Worm (Caenorhabditis elegans): ENCODE measurements around the gene F31F4.11.

Gene F31F4.11

DNA sequence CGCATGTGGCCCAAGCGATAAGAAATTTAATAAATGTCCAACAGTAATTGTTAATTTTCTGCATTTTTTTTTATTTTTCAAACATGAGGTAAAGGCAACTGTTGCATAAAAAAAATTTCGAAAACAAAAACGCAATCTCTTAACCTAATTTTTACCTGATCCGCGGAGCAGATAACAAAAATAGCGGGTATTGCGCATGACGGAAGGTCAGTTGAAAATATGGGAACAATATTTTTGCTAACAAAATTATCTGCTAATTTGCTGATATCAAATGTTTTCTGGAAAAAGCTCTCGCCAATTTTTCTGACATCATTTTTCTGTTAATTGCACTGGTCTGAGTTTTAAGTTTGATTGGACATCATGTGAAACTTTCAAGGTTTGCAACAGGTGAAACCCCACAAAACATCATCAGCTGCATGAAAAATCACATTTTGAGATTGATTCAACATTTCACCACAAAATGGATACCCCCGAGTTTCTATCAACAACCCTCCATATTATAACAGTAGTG is at the start of gene F31F4.11, which contains the start of gene srh-266:
F31F4.11 (minus strand) TSS at position 101 of the 511 bp plus-strand sequence.
srh-266 (plus strand) TSS at position 461 of the 511 bp plus-strand sequence.
- TF ChIP-seq sea-1 (GFP tag; conservative IDR thresholded peaks at IDR 0.05) (no peak), hmbx-1 (tag; optimal IDR thresholded peaks at IDR 0.05) (no peak), B0310.2 (tag; optimal IDR thresholded peaks at IDR 0.05) (no peak), F13C5.2 (tag; optimal IDR thresholded peaks at IDR 0.05) (no peak), scrt-1 (GFP tag; IDR thresholded peaks at IDR 0.05) (no peak), hmg-4 (GFP tag; optimal IDR thresholded peaks at IDR 0.05) (no peak), tra-4 (tag; optimal IDR thresholded peaks at IDR 0.05) (no peak), ceh-36 (tag; optimal IDR thresholded peaks at IDR 0.05) (no peak), aly-1 (tag; optimal IDR thresholded peaks at IDR 0.05) (no peak), hnd-1 (tag; optimal IDR thresholded peaks at IDR 0.05) (no peak), ets-7 (tag; optimal IDR thresholded peaks at IDR 0.05) (no peak), tbx-37 (GFP tag; conservative IDR thresholded peaks at IDR 0.05) (no peak), tbx-11 (GFP tag; IDR thresholded peaks at IDR 0.05) (no peak), ceh-13 (GFP tag; optimal IDR thresholded peaks at IDR 0.05) (no peak), ama-1 (optimal IDR thresholded peaks at IDR 0.05) (no peak), flt-1 (GFP tag; IDR thresholded peaks at IDR 0.05) (no peak)

DNA sequence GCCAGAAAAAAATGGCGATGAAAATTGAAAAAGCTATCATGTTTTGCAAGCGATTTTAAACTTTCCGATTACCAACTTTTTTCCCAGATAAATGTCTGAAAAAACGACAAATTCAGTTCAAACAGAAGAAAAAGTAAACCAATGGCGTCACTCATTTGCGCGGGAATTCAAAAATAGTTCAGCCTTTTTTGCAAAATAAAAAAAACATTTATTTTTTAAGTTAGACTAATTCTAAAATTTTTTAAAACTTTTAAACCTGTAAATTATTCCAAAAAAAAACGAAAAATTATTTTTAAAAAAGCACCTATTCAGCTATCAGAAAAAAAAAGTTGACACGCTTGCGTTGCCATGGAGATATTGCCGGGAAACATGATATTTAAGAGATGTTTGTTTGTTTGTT is 48.6 kb upstream of the F31F4.11 start, which contains the start of gene cyp-33C11:
cyp-33C11 (minus strand) TSS at position 101 of the 400 bp plus-strand sequence.
- no peak for TF ChIP-seq ets-7 (tag; optimal IDR thresholded peaks at IDR 0.05)
- TF ChIP-seq scrt-1 (GFP tag; IDR thresholded peaks at IDR 0.05): no peak
- no peak for TF ChIP-seq sea-1 (GFP tag; conservative IDR thresholded peaks at IDR 0.05)
- no peak for TF ChIP-seq tra-4 (tag; optimal IDR thresholded peaks at IDR 0.05)
- no peak for TF ChIP-seq tbx-37 (GFP tag; conservative IDR thresholded peaks at IDR 0.05)
- TF ChIP-seq F13C5.2 (tag; optimal IDR thresholded peaks at IDR 0.05): no peak
- TF ChIP-seq hmbx-1 (tag; optimal IDR thresholded peaks at IDR 0.05): no peak

DNA sequence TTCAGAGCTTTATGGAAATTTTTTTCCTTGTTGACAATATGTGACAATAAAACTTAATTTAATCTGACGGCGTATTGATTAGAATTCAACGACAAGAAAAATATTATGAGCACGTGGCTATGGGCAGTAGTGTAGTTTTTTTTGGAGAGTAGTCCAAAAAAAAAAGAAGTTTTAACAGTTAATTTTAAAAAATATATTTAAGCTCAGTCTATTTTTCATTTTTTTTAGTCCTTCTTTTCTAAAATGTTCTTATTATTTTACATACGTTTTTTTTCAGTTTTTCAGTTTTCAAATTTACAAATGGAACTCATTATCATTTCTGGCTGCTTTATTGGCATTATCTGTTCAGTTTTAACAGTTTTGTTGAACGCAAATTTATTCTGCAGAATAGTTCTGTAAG is 44.6 kb upstream of the F31F4.11 start, which contains the start of gene srbc-39:
srbc-39 (plus strand) TSS at position 301 of the 400 bp plus-strand sequence.
- TF ChIP-seq B0310.2 (tag; optimal IDR thresholded peaks at IDR 0.05) (no peak), aly-1 (tag; optimal IDR thresholded peaks at IDR 0.05) (no peak)

DNA sequence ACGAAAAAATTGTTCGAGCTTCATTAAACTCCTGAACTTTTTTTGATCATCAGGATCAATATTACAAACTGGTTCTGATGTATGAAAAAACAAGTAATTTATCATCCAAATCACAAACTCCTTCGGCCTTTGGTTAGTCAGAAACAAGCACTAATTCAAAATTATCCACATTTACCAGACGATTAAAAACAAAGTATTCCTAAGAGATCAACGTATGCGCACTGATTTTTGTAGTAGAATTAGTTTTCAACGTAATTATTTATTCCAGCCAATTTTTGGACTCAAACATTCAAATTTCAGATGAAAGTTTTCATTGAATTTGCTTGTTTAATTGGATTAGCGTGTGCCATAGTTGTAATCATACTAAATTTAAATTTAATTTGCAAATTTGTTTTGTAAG is 42.7 kb upstream of the F31F4.11 start, which contains the start of gene srbc-38:
srbc-38 (plus strand) TSS at position 301 of the 400 bp plus-strand sequence.
- TF ChIP-seq hmbx-1 (tag; optimal IDR thresholded peaks at IDR 0.05) (no peak), scrt-1 (GFP tag; IDR thresholded peaks at IDR 0.05) (no peak), tra-4 (tag; optimal IDR thresholded peaks at IDR 0.05) (no peak), ama-1 (optimal IDR thresholded peaks at IDR 0.05) (no peak), F13C5.2 (tag; optimal IDR thresholded peaks at IDR 0.05) (no peak), sea-1 (GFP tag; conservative IDR thresholded peaks at IDR 0.05) (no peak), pes-1 (GFP tag; IDR thresholded peaks at IDR 0.05) (no peak), hnd-1 (tag; optimal IDR thresholded peaks at IDR 0.05) (no peak), ets-7 (tag; optimal IDR thresholded peaks at IDR 0.05) (no peak), aly-1 (tag; optimal IDR thresholded peaks at IDR 0.05) (no peak), tbx-11 (GFP tag; IDR thresholded peaks at IDR 0.05) (no peak), ceh-13 (GFP tag; optimal IDR thresholded peaks at IDR 0.05) (no peak), tbx-37 (GFP tag; conservative IDR thresholded peaks at IDR 0.05) (no peak), flt-1 (GFP tag; IDR thresholded peaks at IDR 0.05) (no peak), hmg-4 (GFP tag; optimal IDR thresholded peaks at IDR 0.05) (no peak), ceh-36 (tag; optimal IDR thresholded peaks at IDR 0.05) (no peak)

DNA sequence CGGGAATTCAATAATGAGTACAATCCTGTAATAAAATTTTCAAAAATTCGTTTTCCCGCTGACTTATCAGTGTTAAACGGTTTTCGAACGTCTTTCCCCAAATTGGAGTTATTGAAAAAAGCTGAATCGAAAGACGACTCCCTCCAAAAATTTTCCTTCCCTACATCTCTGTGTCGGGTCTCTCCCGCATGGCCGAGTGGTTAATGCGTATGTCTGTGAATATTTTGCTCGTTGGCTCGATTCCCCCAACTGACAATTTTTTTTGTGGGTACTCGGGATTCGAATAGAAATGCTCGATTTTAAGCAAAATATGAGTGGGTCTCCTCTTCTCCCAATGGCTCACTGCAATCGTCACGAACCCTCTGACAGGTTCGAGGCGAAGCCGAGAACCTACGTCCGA is 42.2 kb upstream of the F31F4.11 start:
- TF ChIP-seq tbx-37 (GFP tag; conservative IDR thresholded peaks at IDR 0.05) (0 out of 2 replicates have a peak, but pooled peaks have one; percentile 4), pes-1 (GFP tag; IDR thresholded peaks at IDR 0.05) (peak; percentile 78), flt-1 (GFP tag; IDR thresholded peaks at IDR 0.05) (peak; percentile 37; the same call in 1 of the 2 replicates), scrt-1 (GFP tag; IDR thresholded peaks at IDR 0.05) (peak; percentile 68; the same call in 1 of the 2 replicates), tbx-11 (GFP tag; IDR thresholded peaks at IDR 0.05) (peak; percentile 27; the same call in 1 of the 2 replicates)

DNA sequence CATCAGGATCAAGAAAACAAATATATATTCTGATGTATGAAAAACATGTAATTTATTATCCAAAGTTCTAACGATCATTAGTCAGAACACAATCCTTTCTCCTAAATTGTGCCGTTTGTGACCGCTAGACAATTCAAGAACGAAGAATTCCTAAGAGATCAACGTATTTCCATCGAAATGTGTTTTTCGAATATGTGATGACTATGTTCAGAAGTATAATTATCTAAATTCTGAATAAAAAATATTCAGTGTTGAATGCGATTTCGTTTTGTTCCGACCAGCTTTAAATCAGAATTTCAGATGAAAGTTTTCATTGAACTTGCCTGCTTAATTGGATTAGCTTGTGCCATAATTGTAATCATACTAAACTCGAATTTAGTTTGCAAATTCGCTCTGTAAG is 38.0 kb upstream of the F31F4.11 start, which contains the start of gene srbc-37:
srbc-37 (plus strand) TSS at position 301 of the 400 bp plus-strand sequence.
- TF ChIP-seq hnd-1 (tag; optimal IDR thresholded peaks at IDR 0.05) (no peak), flt-1 (GFP tag; IDR thresholded peaks at IDR 0.05) (no peak), F13C5.2 (tag; optimal IDR thresholded peaks at IDR 0.05) (no peak)

DNA sequence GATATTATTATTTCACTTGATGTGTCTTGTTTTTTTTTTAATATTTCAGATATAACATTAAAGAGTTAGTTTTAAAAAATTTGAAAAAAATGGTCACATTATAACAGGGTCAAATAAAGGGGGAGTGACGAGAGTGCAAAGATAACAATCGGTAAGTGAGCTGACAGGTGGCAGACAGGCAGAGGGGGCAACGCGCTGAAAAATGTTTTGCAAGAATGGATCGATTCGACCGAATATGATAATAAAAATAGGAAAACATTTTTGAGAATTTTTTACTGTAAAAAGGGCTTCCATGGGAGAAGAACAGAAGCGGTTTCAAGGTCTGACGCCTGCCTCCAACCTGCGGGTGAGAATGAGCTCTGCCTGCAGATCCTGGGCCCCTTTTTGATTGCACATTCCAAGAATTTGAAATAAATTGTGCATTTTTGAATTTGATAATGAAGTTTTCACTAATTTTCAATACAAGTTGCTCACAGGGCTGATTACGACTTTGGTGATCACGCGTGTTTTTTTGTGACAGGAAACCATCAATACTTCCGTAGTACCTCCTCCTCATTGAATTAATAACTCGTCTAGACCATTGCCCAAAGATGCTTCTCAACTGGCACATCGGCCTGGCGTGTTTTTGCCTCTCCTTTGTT is 35.4 kb upstream of the F31F4.11 start, which contains the start of the genes ugt-29 and srx-5:
ugt-29 (minus strand) TSS at position 101 of the 641 bp plus-strand sequence.
srx-5 (plus strand) TSS at position 591 of the 641 bp plus-strand sequence.
- TF ChIP-seq sea-1 (GFP tag; conservative IDR thresholded peaks at IDR 0.05) (no peak), ets-7 (tag; optimal IDR thresholded peaks at IDR 0.05) (no peak), tbx-37 (GFP tag; conservative IDR thresholded peaks at IDR 0.05) (no peak)

DNA sequence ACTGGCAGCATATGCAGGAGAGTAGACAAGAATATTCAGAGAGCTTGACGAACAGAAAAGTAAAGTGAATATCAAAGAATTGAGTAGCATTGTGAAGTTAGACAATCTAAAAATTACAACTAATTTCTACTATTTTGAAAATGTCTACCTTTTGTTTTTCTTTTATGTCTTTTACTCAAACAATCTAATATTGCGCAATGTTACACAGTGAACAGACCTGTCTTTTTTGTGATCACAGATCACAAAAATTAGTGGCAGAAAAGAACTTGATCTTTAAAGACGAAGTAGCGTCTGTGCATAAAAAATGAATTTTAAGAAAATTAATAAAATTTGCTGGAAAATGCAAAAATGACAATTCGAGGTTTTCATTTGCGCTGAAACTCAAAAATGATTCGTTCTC is 34.8 kb upstream of the F31F4.11 start:
- TF ChIP-seq tra-4 (tag; optimal IDR thresholded peaks at IDR 0.05) (no peak), tbx-11 (GFP tag; IDR thresholded peaks at IDR 0.05) (no peak), ceh-13 (GFP tag; optimal IDR thresholded peaks at IDR 0.05) (no peak), B0310.2 (tag; optimal IDR thresholded peaks at IDR 0.05) (no peak), sea-1 (GFP tag; conservative IDR thresholded peaks at IDR 0.05) (no peak), scrt-1 (GFP tag; IDR thresholded peaks at IDR 0.05) (no peak), flt-1 (GFP tag; IDR thresholded peaks at IDR 0.05) (no peak), aly-1 (tag; optimal IDR thresholded peaks at IDR 0.05) (no peak), ets-7 (tag; optimal IDR thresholded peaks at IDR 0.05) (no peak), hnd-1 (tag; optimal IDR thresholded peaks at IDR 0.05) (no peak), F13C5.2 (tag; optimal IDR thresholded peaks at IDR 0.05) (no peak), ama-1 (optimal IDR thresholded peaks at IDR 0.05) (no peak), ceh-36 (tag; optimal IDR thresholded peaks at IDR 0.05) (no peak)
